Fruit fly (Drosophila melanogaster) whole organism, wandering third instar larva: ENCODE data around the gene GMF.

Experiments
- HLH106 ChIP-seq: fragments of 200-800 bp; optimal IDR thresholded peaks from 3 replicates; lab custom pipeline; 2019; ENCODE audit warnings: missing biosample characterization, mild to moderate bottlenecking, missing genetic modification characterization, moderate library complexity
- jim ChIP-seq: fragments of 175-275, 200-325 bp; sonication (Bioruptor generic); optimal IDR thresholded peaks from 2 replicates; lab custom pipeline; 2016; ENCODE audit warnings: missing biosample characterization, mild to moderate bottlenecking, missing genetic modification characterization
- psq ChIP-seq: fragments of 200-800 bp; sonication (Bioruptor generic); optimal IDR thresholded peaks from 3 replicates; lab custom pipeline; 2017; ENCODE audit warnings: missing biosample characterization, mild to moderate bottlenecking, missing genetic modification characterization, moderate library complexity
- woc ChIP-seq: sonication (Bioruptor generic); optimal IDR thresholded peaks from 2 replicates; lab custom pipeline; 2016; ENCODE audit warnings: missing biosample characterization, mild to moderate bottlenecking, missing genetic modification characterization

- TF ChIP-seq jim (GFP tag; lab: Kevin White, UChicago) (no peak), psq (peak; percentile 88), woc (GFP tag; lab: Kevin White, UChicago) (peak; percentile 98), HLH106 (tag; lab: Kevin White, UChicago) (peak; percentile 91)
These were observed 22.9 kb upstream of the GMF start, which contains the start of gene cact for dm6 chr2L:16325515-16326257.
